Worm (Caenorhabditis elegans) whole organism, early embryonic: Measurements from ENCODE around the gene ttr-46.

ENCODE experiments used
- B0310.2 ChIP-seq: sonication (generic microtip); optimal IDR thresholded peaks from 2 replicates; lab custom pipeline; 2016; ENCODE audit warnings: mild to moderate bottlenecking, missing genetic modification characterization, missing compliant biosample characterization
- F13C5.2 ChIP-seq: sonication (generic microtip); optimal IDR thresholded peaks from 2 replicates; lab custom pipeline; 2017; ENCODE audit warnings: mild to moderate bottlenecking, missing genetic modification characterization, inconsistent platforms, missing compliant biosample characterization
- aly-1 ChIP-seq: sonication (generic microtip); optimal IDR thresholded peaks from 2 replicates; lab custom pipeline; 2016; ENCODE audit warnings: missing genetic modification characterization, missing compliant biosample characterization
- ama-1 ChIP-seq: fragments of 150-350 bp; optimal IDR thresholded peaks from 2 replicates; lab custom pipeline; 2014
- ceh-13 ChIP-seq: fragments of 200-800 bp; sonication (Bioruptor generic); optimal IDR thresholded peaks from 2 replicates; lab custom pipeline; 2018; ENCODE audit warnings: mild to moderate bottlenecking, missing genetic modification characterization, missing compliant biosample characterization
- ceh-36 ChIP-seq: sonication (generic microtip); optimal IDR thresholded peaks from 2 replicates; lab custom pipeline; 2016; ENCODE audit warnings: missing genetic modification characterization, inconsistent platforms, missing compliant biosample characterization
- ets-7 ChIP-seq: sonication (generic microtip); optimal IDR thresholded peaks from 2 replicates; lab custom pipeline; 2016; ENCODE audit warnings: missing genotype, missing genetic modification characterization, missing compliant biosample characterization
- flt-1 ChIP-seq: fragments of 200-800 bp; sonication (Bioruptor generic); IDR thresholded peaks from 2 replicates; pipeline ENCODE4 v1.3.6; 2022; ENCODE audit warnings: missing genetic modification characterization, missing compliant biosample characterization
- hmbx-1 ChIP-seq: sonication (generic microtip); optimal IDR thresholded peaks from 2 replicates; lab custom pipeline; 2016; ENCODE audit warnings: mild to moderate bottlenecking, missing genetic modification characterization, missing compliant biosample characterization
- hmg-4 ChIP-seq: fragments of 200-800 bp; sonication (Bioruptor generic); optimal IDR thresholded peaks from 2 replicates; lab custom pipeline; 2018; ENCODE audit warnings: mild to moderate bottlenecking, missing genetic modification characterization, missing compliant biosample characterization
- hnd-1 ChIP-seq: sonication (generic microtip); optimal IDR thresholded peaks from 2 replicates; lab custom pipeline; 2016; ENCODE audit warnings: missing genetic modification characterization, missing compliant biosample characterization
- pes-1 ChIP-seq: fragments of 200-800 bp; sonication (Bioruptor generic); IDR thresholded peaks from 2 replicates; pipeline ENCODE4 v1.3.6; 2022; ENCODE audit warnings: missing genetic modification reagents, missing genetic modification characterization, missing compliant biosample characterization
- scrt-1 ChIP-seq: fragments of 200-800 bp; sonication (Bioruptor generic); IDR thresholded peaks from 2 replicates; pipeline ENCODE4 v1.3.6; 2022; ENCODE audit warnings: missing genetic modification characterization, missing compliant biosample characterization
- sea-1 ChIP-seq: fragments of 200-800 bp; sonication (Bioruptor generic); conservative IDR thresholded peaks from 2 replicates; pipeline ENCODE4 v1.3.6; 2022; ENCODE audit warnings: missing genetic modification characterization, missing compliant biosample characterization
- tbx-11 ChIP-seq: fragments of 200-800 bp; sonication (Bioruptor generic); IDR thresholded peaks from 2 replicates; pipeline ENCODE4 v1.3.6; 2022; ENCODE audit warnings: missing genetic modification characterization, missing compliant biosample characterization
- tbx-37 ChIP-seq: fragments of 200-800 bp; sonication (Bioruptor generic); conservative IDR thresholded peaks from 2 replicates; pipeline ENCODE4 v1.3.6; 2022; ENCODE audit warnings: missing genetic modification reagents, missing genetic modification characterization, missing compliant biosample characterization
- tra-4 ChIP-seq: sonication (generic microtip); optimal IDR thresholded peaks from 2 replicates; lab custom pipeline; 2017; ENCODE audit warnings: missing genetic modification characterization, missing compliant biosample characterization

Gene ttr-46

DNA sequence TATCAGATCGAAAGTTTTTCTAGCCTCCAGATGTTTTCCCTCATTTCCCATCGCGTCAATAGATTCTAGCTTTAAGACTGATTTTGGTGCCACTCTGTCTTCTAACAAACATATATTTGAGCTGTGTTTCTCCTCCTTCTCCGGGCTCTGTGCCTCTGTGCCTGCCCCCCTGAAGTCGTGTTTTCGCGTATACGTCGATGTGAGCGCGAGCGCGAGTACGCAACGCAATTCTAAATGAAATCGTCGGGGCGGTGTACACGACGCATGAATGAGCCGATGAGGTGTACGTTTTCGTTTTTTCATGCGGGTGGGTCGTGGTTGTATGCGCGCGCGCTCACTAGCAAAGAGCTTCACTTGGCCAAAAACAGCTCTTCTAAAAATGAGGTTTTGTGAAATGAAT, 14.9 kb downstream of the ttr-46 start:
- TF ChIP-seq ceh-13 (GFP tag; lab: Kevin White, UChicago): no peak
- TF ChIP-seq flt-1 (GFP tag; lab: Robert Waterston, UW): no peak
- no peak for TF ChIP-seq tbx-11
- no peak for TF ChIP-seq pes-1
- TF ChIP-seq ama-1 (lab: Kevin White, UChicago): no peak

DNA sequence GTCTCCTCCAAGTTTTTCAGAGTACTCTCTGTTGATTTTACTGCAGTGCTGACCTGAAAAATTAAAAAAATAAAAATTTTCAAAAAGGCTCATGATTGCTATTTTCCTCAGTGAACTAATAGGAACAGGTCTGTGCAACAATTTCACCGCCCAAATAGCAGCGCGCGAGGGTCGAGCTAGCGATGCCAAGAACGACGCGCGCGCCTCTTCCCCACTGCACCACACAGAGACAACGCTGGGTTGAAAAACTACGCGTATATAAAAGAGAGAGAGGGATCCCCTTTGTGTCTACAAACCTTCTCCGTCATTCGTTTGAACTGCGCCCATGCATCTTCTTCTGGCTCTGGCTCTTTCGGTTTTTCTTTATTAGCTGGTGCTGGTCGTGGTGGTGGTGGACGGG, 19.1 kb downstream of the ttr-46 start:
- peak; percentile 90 for TF ChIP-seq flt-1 (GFP tag; lab: Robert Waterston, UW)
- peak; percentile 95 for TF ChIP-seq pes-1
- peak; percentile 94 for TF ChIP-seq F13C5.2
- TF ChIP-seq ama-1 (lab: Kevin White, UChicago): no peak
- TF ChIP-seq ets-7 (tag; lab: Kevin White, UChicago): peak; percentile 86
- peak; percentile 82 for TF ChIP-seq hmbx-1 (tag; lab: Kevin White, UChicago)
- TF ChIP-seq ceh-36 (tag; lab: Kevin White, UChicago): peak; percentile 92
- TF ChIP-seq tbx-11: peak; percentile 94
- peak; percentile 87 for TF ChIP-seq hnd-1
- peak; percentile 76 for TF ChIP-seq tra-4
- peak; percentile 90 for TF ChIP-seq tbx-37 (GFP tag; lab: Robert Waterston, UW)
- TF ChIP-seq hmg-4 (GFP tag; lab: Kevin White, UChicago): peak; percentile 94
- TF ChIP-seq ceh-13 (GFP tag; lab: Kevin White, UChicago): peak; percentile 86
- peak; percentile 89 for TF ChIP-seq aly-1 (tag; lab: Kevin White, UChicago)
- TF ChIP-seq scrt-1 (GFP tag; lab: Robert Waterston, UW): peak; percentile 97
- peak; percentile 96 for TF ChIP-seq sea-1 (GFP tag; lab: Robert Waterston, UW)
- peak; percentile 90 for TF ChIP-seq B0310.2

DNA sequence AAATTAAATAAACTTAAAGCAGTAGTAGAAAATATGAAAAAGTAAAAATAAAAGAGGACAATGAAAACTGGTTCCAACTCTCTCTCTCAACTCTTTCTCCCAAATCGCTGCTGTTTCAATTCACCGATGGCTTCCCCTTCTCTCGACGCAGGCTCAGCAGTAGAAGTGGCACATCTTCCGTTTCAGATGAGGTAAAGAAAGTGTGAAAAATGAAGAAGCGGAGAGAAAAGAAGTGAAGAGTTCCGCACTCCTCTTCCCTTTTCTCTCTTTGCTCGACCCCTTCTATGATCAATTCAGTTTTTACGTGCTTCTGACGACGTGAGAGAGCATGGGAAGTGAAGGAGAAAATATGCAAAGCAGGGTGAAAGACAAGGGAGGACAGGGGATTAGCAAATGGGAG, 23.2 kb downstream of the ttr-46 start:
- TF ChIP-seq hmbx-1 (tag; lab: Kevin White, UChicago): no peak
- no peak for TF ChIP-seq tbx-37 (GFP tag; lab: Robert Waterston, UW)
- no peak for TF ChIP-seq ceh-13 (GFP tag; lab: Kevin White, UChicago)
- no peak for TF ChIP-seq ama-1 (lab: Kevin White, UChicago)
- no peak for TF ChIP-seq aly-1 (tag; lab: Kevin White, UChicago)
- TF ChIP-seq tra-4: no peak

DNA sequence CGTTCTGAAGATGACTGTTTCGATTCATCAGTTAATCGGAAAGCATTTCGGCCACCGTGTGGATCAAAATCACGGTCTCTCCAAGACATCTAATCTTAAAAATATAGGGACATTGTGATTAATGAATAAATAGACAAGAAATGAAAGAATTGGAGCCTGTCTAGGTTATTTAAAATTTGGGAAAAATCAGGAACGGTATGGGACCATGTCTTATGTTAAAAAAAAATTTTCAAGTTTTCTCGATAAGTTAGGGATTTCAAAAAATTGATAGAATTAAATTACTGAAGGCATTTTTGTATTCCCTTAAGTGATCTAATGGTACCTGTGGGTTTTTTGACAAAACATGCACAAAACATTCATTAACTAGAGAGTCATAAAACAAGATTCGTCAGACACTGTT, 25.1 kb downstream of the ttr-46 start, which contains the start of gene unc-41:
unc-41 (minus strand) TSS at position 101 of the 400 bp plus-strand sequence.
- no peak for TF ChIP-seq B0310.2
- TF ChIP-seq tra-4: no peak
- no peak for TF ChIP-seq flt-1 (GFP tag; lab: Robert Waterston, UW)
- no peak for TF ChIP-seq sea-1 (GFP tag; lab: Robert Waterston, UW)
- TF ChIP-seq ama-1 (lab: Kevin White, UChicago): no peak
- no peak for TF ChIP-seq hnd-1
- TF ChIP-seq hmg-4 (GFP tag; lab: Kevin White, UChicago): no peak
- no peak for TF ChIP-seq tbx-37 (GFP tag; lab: Robert Waterston, UW)
- no peak for TF ChIP-seq tbx-11
- TF ChIP-seq ceh-36 (tag; lab: Kevin White, UChicago): no peak
- no peak for TF ChIP-seq aly-1 (tag; lab: Kevin White, UChicago)
- no peak for TF ChIP-seq ets-7 (tag; lab: Kevin White, UChicago)
- TF ChIP-seq hmbx-1 (tag; lab: Kevin White, UChicago): no peak
- no peak for TF ChIP-seq scrt-1 (GFP tag; lab: Robert Waterston, UW)
- TF ChIP-seq F13C5.2: no peak
- no peak for TF ChIP-seq ceh-13 (GFP tag; lab: Kevin White, UChicago)
- TF ChIP-seq pes-1: no peak

DNA sequence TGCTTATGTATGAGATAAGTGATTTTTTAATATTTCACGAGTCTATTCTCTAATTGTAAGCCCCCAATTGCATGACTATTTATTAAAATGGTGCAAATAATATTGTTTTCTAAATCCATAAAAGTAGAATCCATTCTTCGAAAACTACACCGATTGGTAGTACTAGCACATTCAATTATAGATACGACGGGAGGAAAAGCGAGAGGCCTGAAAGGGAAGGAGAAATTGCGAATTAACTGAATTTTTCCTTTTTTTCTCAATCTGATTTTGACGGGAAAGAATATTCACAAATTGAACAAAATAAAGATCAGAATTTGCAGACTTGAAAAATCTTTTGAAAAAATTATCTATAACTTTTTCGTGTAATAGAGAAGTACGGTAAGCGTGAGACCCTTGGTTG, 26.2 kb downstream of the ttr-46 start:
- TF ChIP-seq hmg-4 (GFP tag; lab: Kevin White, UChicago): no peak
- TF ChIP-seq tbx-11: no peak
- TF ChIP-seq F13C5.2: no peak
- no peak for TF ChIP-seq ets-7 (tag; lab: Kevin White, UChicago)
- TF ChIP-seq ceh-13 (GFP tag; lab: Kevin White, UChicago): no peak
- no peak for TF ChIP-seq ama-1 (lab: Kevin White, UChicago)
- TF ChIP-seq aly-1 (tag; lab: Kevin White, UChicago): no peak
- no peak for TF ChIP-seq flt-1 (GFP tag; lab: Robert Waterston, UW)
- TF ChIP-seq B0310.2: no peak
- TF ChIP-seq hnd-1: no peak
- TF ChIP-seq hmbx-1 (tag; lab: Kevin White, UChicago): no peak
- TF ChIP-seq scrt-1 (GFP tag; lab: Robert Waterston, UW): no peak
- TF ChIP-seq tra-4: no peak
- no peak for TF ChIP-seq pes-1

DNA sequence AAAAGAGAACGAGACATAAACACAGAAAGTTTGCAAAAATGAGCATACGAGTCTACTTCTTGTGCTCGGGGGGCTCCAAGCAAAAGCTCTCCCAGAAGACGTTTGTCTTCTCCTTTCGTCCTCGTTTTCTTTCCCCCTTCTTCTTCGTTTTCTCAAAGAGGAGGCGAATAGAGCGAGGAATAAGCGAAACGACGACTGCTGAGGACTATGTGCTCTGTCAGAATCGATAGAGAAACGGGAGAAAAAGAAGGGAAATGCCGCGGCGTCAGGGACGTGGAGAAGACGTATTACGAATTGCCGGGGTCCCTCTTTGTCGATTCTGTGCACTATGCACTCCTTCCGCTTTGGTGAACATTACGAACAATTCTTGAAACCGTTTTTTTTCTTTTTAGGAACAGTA, 27.4 kb downstream of the ttr-46 start:
- TF ChIP-seq tbx-11: no peak
- peak; percentile 22 for TF ChIP-seq hmg-4 (GFP tag; lab: Kevin White, UChicago)

DNA sequence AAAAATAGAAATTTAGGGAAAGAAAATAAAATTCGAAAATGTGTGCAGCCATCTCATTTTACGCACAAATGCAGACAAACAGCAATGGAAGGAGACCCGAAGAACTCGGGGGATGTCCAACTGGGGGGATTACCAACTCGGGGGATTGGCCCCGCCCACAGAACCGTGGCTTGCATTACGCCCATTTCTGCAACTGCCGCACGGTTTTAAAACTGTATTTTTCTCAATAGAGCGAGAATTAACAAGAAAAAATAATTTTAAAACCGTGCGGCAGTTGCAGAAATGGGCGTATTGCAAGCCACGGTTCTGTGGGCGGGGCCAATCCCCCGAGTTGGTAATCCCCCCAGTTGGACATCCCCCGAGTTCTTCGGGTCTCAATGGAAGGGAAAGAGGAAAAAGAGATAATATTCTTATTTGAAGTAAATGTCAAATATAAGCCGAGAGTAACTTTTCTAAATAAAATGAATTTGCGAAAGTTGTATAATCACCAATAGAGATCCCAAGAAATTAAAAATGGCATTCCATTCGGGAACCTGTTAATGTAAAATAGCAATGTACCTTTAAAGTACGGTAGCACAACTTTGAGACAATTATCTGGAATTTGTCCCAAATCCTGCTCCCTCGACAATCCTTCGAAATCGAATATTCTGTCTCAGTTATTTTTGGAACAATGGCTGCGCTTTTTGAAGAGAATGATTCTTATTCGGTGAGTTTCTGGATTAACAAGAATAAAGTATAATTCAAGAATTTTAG, 29.9 kb downstream of the ttr-46 start, which contains the start of the genes ruvb-1 and tofu-1:
ruvb-1 (minus strand) TSS at position 72 of the 753 bp plus-strand sequence.
tofu-1 (plus strand) TSS at position 417 of the 753 bp plus-strand sequence.
- TF ChIP-seq ceh-36 (tag; lab: Kevin White, UChicago) (peak; percentile 39), sea-1 (GFP tag; lab: Robert Waterston, UW) (0 out of 2 replicates have a peak, but pooled peaks have one; percentile 46), tbx-37 (GFP tag; lab: Robert Waterston, UW) (peak; percentile 31; the same call in 1 of the 2 replicates), F13C5.2 (peak; percentile 21)

DNA sequence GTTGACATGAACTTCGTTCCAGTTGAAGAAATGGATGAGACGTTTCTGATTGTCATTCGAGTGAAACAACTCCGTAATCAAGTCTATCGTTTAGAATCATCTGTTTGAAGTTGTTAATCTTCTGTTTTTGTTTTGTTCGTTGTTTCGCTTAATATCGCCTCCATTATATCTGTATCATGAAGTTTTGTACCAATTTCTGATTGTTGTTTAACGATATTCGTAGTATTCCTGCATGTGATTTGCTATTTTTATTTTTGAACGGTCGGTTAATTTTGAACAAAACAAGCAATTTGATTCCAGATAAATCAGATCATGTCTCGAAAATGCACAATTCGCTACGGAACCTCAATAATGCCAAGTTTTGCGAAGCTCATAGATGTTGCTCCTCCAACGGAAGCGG, 31.5 kb downstream of the ttr-46 start, which contains the start of gene C27H6.9:
C27H6.9 (plus strand) TSS at position 301 of the 400 bp plus-strand sequence.
- TF ChIP-seq hmbx-1 (tag; lab: Kevin White, UChicago): no peak
